Worm (Caenorhabditis elegans) whole organism, midembryonic: Measurements from ENCODE around the gene D2089.3.

Experiments used
- T22C8.4 ChIP-seq: fragments of 200-800 bp; sonication (Bioruptor generic); IDR thresholded peaks from 2 replicates; pipeline ENCODE4 v1.3.6; 2022; ENCODE audit warnings: missing genetic modification characterization, missing compliant biosample characterization
- cog-1 ChIP-seq: sonication (generic microtip); optimal IDR thresholded peaks from 2 replicates; lab custom pipeline; 2016; ENCODE audit warnings: missing genetic modification characterization, missing compliant biosample characterization
- flt-1 ChIP-seq: fragments of 200-800 bp; sonication (Bioruptor generic); IDR thresholded peaks from 2 replicates; pipeline ENCODE4 v1.3.6; 2022; ENCODE audit warnings: missing genetic modification characterization, missing compliant biosample characterization
- klf-2 ChIP-seq: fragments of 200-800 bp; sonication (Bioruptor generic); conservative IDR thresholded peaks from 2 replicates; pipeline ENCODE4 v1.3.6; 2022; ENCODE audit warnings: missing genetic modification reagents, missing genetic modification characterization, missing compliant biosample characterization
- med-1 ChIP-seq: sonication (generic microtip); optimal IDR thresholded peaks from 2 replicates; lab custom pipeline; 2017; ENCODE audit warnings: missing genetic modification characterization, mild to moderate bottlenecking, missing compliant biosample characterization, antibody characterized with exemption, missing genetic modification reagents; ENCODE audit not compliant: insufficient read depth
- ref-1 ChIP-seq: fragments of 200-800 bp; sonication (Bioruptor generic); conservative IDR thresholded peaks from 2 replicates; pipeline ENCODE4 v1.3.6; 2022; ENCODE audit warnings: missing genetic modification reagents, missing genetic modification characterization, missing compliant biosample characterization
- tab-1 ChIP-seq: fragments of 200-800 bp; sonication (Bioruptor generic); IDR thresholded peaks from 2 replicates; pipeline ENCODE4 v1.3.6; 2022; ENCODE audit warnings: missing genetic modification characterization, missing compliant biosample characterization
- ztf-23 ChIP-seq: fragments of 200-800 bp; sonication (Bioruptor generic); IDR thresholded peaks from 2 replicates; pipeline ENCODE4 v1.3.6; 2022; ENCODE audit warnings: missing genetic modification reagents, missing genetic modification characterization, missing compliant biosample characterization
- ztf-29 ChIP-seq: fragments of 200-800 bp; sonication (Bioruptor generic); IDR thresholded peaks from 2 replicates; pipeline ENCODE4 v1.3.6; 2022; ENCODE audit warnings: missing genetic modification reagents, missing genetic modification characterization, missing compliant biosample characterization

Gene D2089.3

ce11 chrII:10665031-10665430 lies at the start of gene D2089.3:
Gene D2089.3, minus strand, starts transcription at chrII:10665131.
- TF ChIP-seq ztf-29 (GFP tag; lab: Robert Waterston, UW) (no peak), cog-1 (tag; lab: Kevin White, UChicago) (no peak), ref-1 (GFP tag; lab: Robert Waterston, UW) (no peak), flt-1 (GFP tag; lab: Robert Waterston, UW) (no peak), T22C8.4 (no peak), tab-1 (GFP tag; lab: Robert Waterston, UW) (no peak), med-1 (GFP tag; lab: Kevin White, UChicago) (no peak), klf-2 (GFP tag; lab: Robert Waterston, UW) (no peak), ztf-23 (GFP tag; lab: Robert Waterston, UW) (no peak)

- no peak for TF ChIP-seq med-1 (GFP tag; lab: Kevin White, UChicago)
- no peak for TF ChIP-seq klf-2 (GFP tag; lab: Robert Waterston, UW)
- TF ChIP-seq flt-1 (GFP tag; lab: Robert Waterston, UW), result no peak
These were observed 49.5 kb upstream of the D2089.3 start, which contains the start of the genes dph-2 and C09G5.7 for ce11 chrII:10714262-10714933. Gene dph-2, minus strand, starts transcription at chrII:10714297. Gene C09G5.7, plus strand, starts transcription at chrII:10714883.

- TF ChIP-seq tab-1 (GFP tag; lab: Robert Waterston, UW) (no peak), med-1 (GFP tag; lab: Kevin White, UChicago) (no peak), flt-1 (GFP tag; lab: Robert Waterston, UW) (no peak), cog-1 (tag; lab: Kevin White, UChicago) (no peak), ref-1 (GFP tag; lab: Robert Waterston, UW) (no peak), ztf-23 (GFP tag; lab: Robert Waterston, UW) (no peak), klf-2 (GFP tag; lab: Robert Waterston, UW) (no peak), T22C8.4 (no peak), ztf-29 (GFP tag; lab: Robert Waterston, UW) (no peak)
These were observed 43.7 kb upstream of the D2089.3 start, which contains the start of gene bli-1 for ce11 chrII:10708660-10709059. Gene bli-1, plus strand, starts transcription at chrII:10708960.

ce11 chrII:10707439-10708096 lies 42.6 kb upstream of the D2089.3 start:
- no peak for TF ChIP-seq ztf-23 (GFP tag; lab: Robert Waterston, UW)
- no peak for TF ChIP-seq ztf-29 (GFP tag; lab: Robert Waterston, UW)
- TF ChIP-seq T22C8.4, result no peak

- TF ChIP-seq klf-2 (GFP tag; lab: Robert Waterston, UW), result no peak
- TF ChIP-seq tab-1 (GFP tag; lab: Robert Waterston, UW), result no peak
- no peak for TF ChIP-seq ref-1 (GFP tag; lab: Robert Waterston, UW)
- no peak for TF ChIP-seq cog-1 (tag; lab: Kevin White, UChicago)
- TF ChIP-seq flt-1 (GFP tag; lab: Robert Waterston, UW), result no peak
- no peak for TF ChIP-seq T22C8.4
These were observed 42.0 kb upstream of the D2089.3 start, which contains the start of gene col-80 for ce11 chrII:10706901-10707300. Gene col-80, plus strand, starts transcription at chrII:10707201.

- TF ChIP-seq ref-1 (GFP tag; lab: Robert Waterston, UW), result no peak
- no peak for TF ChIP-seq ztf-29 (GFP tag; lab: Robert Waterston, UW)
- TF ChIP-seq flt-1 (GFP tag; lab: Robert Waterston, UW), result no peak
- TF ChIP-seq med-1 (GFP tag; lab: Kevin White, UChicago), result no peak
- TF ChIP-seq klf-2 (GFP tag; lab: Robert Waterston, UW), result no peak
- TF ChIP-seq ztf-23 (GFP tag; lab: Robert Waterston, UW), result no peak
- no peak for TF ChIP-seq T22C8.4
- TF ChIP-seq cog-1 (tag; lab: Kevin White, UChicago), result no peak
- TF ChIP-seq tab-1 (GFP tag; lab: Robert Waterston, UW), result no peak
These were observed 41.1 kb upstream of the D2089.3 start for ce11 chrII:10706038-10706437.

ce11 chrII:10705347-10705996 lies 40.5 kb upstream of the D2089.3 start:
- TF ChIP-seq cog-1 (tag; lab: Kevin White, UChicago), result no peak
- TF ChIP-seq ztf-23 (GFP tag; lab: Robert Waterston, UW), result no peak
- TF ChIP-seq ref-1 (GFP tag; lab: Robert Waterston, UW), result no peak
- no peak for TF ChIP-seq T22C8.4
- TF ChIP-seq ztf-29 (GFP tag; lab: Robert Waterston, UW), result no peak
- TF ChIP-seq med-1 (GFP tag; lab: Kevin White, UChicago), result no peak
- TF ChIP-seq flt-1 (GFP tag; lab: Robert Waterston, UW), result no peak
- no peak for TF ChIP-seq tab-1 (GFP tag; lab: Robert Waterston, UW)
- TF ChIP-seq klf-2 (GFP tag; lab: Robert Waterston, UW), result no peak

ce11 chrII:10704575-10705170 lies 39.7 kb upstream of the D2089.3 start, which contains the start of gene col-39:
Gene col-39, plus strand, starts transcription at chrII:10704916.
- TF ChIP-seq ztf-23 (GFP tag; lab: Robert Waterston, UW) (no peak), ztf-29 (GFP tag; lab: Robert Waterston, UW) (no peak), klf-2 (GFP tag; lab: Robert Waterston, UW) (no peak), tab-1 (GFP tag; lab: Robert Waterston, UW) (no peak), cog-1 (tag; lab: Kevin White, UChicago) (no peak), med-1 (GFP tag; lab: Kevin White, UChicago) (no peak), T22C8.4 (no peak)
